Fruit fly (Drosophila melanogaster) whole organism, larva: ENCODE measurements around the gene obst-B.

Source experiments
- noc ChIP-seq: fragments of 200-800 bp; sonication (Bioruptor generic); optimal IDR thresholded peaks from 3 replicates; lab custom pipeline; 2019; ENCODE audit warnings: missing biosample characterization, mild to moderate bottlenecking, missing genetic modification characterization, moderate library complexity

Gene obst-B

dm6 chr2L:10017363-10017762, 15.1 kb upstream of the obst-B start, which contains the start of gene CG13131:
CG13131 (minus strand) TSS chr2L:10017463.
- TF ChIP-seq noc (tag; lab: Kevin White, UChicago): no peak

- TF ChIP-seq noc (tag; lab: Kevin White, UChicago): no peak
Observed at dm6 chr2L:10026376-10026775, 6.1 kb upstream of the obst-B start, which contains the start of gene CG13127. CG13127 (plus strand) TSS chr2L:10026676.

dm6 chr2L:10033410-10033809, 920 bp downstream of the obst-B start:
- TF ChIP-seq noc (tag; lab: Kevin White, UChicago): no peak

dm6 chr2L:10035786-10036364, 3.4 kb downstream of the obst-B start:
- TF ChIP-seq noc (tag; lab: Kevin White, UChicago): no peak

- TF ChIP-seq noc (tag; lab: Kevin White, UChicago): no peak
Observed at dm6 chr2L:10049280-10049679, 16.8 kb downstream of the obst-B start, which contains the start of gene CG33301. CG33301 (plus strand) TSS chr2L:10049580.

- TF ChIP-seq noc (tag; lab: Kevin White, UChicago): no peak
Observed at dm6 chr2L:10053583-10054263, 21.2 kb downstream of the obst-B start, which contains the start of gene Cpr31A. Cpr31A (plus strand) TSS chr2L:10054213.

dm6 chr2L:10056705-10057104, 24.2 kb downstream of the obst-B start, which contains the start of gene Pen:
Pen (plus strand) TSS chr2L:10056900.
- no peak for TF ChIP-seq noc (tag; lab: Kevin White, UChicago)

- TF ChIP-seq noc (tag; lab: Kevin White, UChicago): no peak
Observed at dm6 chr2L:10057236-10057635, 24.7 kb downstream of the obst-B start.

dm6 chr2L:10060516-10060915, 28.0 kb downstream of the obst-B start, which contains the start of gene Spn31A:
Spn31A (plus strand) TSS chr2L:10060816.
- TF ChIP-seq noc (tag; lab: Kevin White, UChicago): no peak

dm6 chr2L:10061276-10061675, 28.8 kb downstream of the obst-B start:
- TF ChIP-seq noc (tag; lab: Kevin White, UChicago): no peak

- TF ChIP-seq noc (tag; lab: Kevin White, UChicago): no peak
Observed at dm6 chr2L:10064754-10065153, 32.3 kb downstream of the obst-B start.
